Fruit fly (Drosophila melanogaster): ENCODE data around the gene CG9396.

Gene CG9396

dm6 chr3R:9618331-9618730 is 46.9 kb upstream of the CG9396 start (continued):
- TF ChIP-seq danr (GFP tag; IDR thresholded peaks at IDR 0.05) (peak; percentile 67), CG6254 (GFP tag; optimal IDR thresholded peaks at IDR 0.05) (peak; percentile 52), CG12219 (GFP tag; optimal IDR thresholded peaks at IDR 0.05) (peak; percentile 69), CG2116 (GFP tag; optimal IDR thresholded peaks at IDR 0.05) (peak; percentile 6), CG6175 (GFP tag; IDR thresholded peaks at IDR 0.05) (0 out of 3 replicates have a peak, but pooled peaks have one; percentile 61), Eip74EF (GFP tag; optimal IDR thresholded peaks at IDR 0.05) (peak in 1 of 2 experiments; percentile 48), CG3065 (GFP tag; optimal IDR thresholded peaks at IDR 0.05) (no peak), maf-S (GFP tag; optimal IDR thresholded peaks at IDR 0.05) (peak; percentile 60), bbx (GFP tag; IDR thresholded peaks at IDR 0.05; ENCODE audit: partially characterized antibody) (no peak), shn (GFP tag; optimal IDR thresholded peaks at IDR 0.05) (peak; percentile 46)

- TF ChIP-seq CG33557 (GFP tag; optimal IDR thresholded peaks at IDR 0.05) (no peak), CG17912 (GFP tag; optimal IDR thresholded peaks at IDR 0.05) (no peak), prd (optimal IDR thresholded peaks at IDR 0.05) (no peak), prd (GFP tag; IDR thresholded peaks at IDR 0.05) (peak; percentile 79), wor (GFP tag; IDR thresholded peaks at IDR 0.05) (no peak), lov (optimal IDR thresholded peaks at IDR 0.05) (no peak), lov (GFP tag; IDR thresholded peaks at IDR 0.05) (no peak), vnd (GFP tag; IDR thresholded peaks at IDR 0.05; ENCODE audit: partially characterized antibody) (no peak), ttk (GFP tag; IDR thresholded peaks at IDR 0.05) (peak; percentile 59), run (tag; optimal IDR thresholded peaks at IDR 0.05) (peak; percentile 10), CG12155 (GFP tag; optimal IDR thresholded peaks at IDR 0.05) (peak; percentile 22), chif (GFP tag; optimal IDR thresholded peaks at IDR 0.05) (peak in 1 of 2 experiments; percentile 38), CG13287 (GFP tag; IDR thresholded peaks at IDR 0.05; ENCODE audit: partially characterized antibody) (no peak), CG9817 (tag; optimal IDR thresholded peaks at IDR 0.05) (peak; percentile 33), CG11247 (GFP tag; IDR thresholded peaks at IDR 0.05) (0 out of 2 replicates have a peak, but pooled peaks have one; percentile 34), bab2 (GFP tag; optimal IDR thresholded peaks at IDR 0.05) (peak; percentile 65), CG1233 (GFP tag; optimal IDR thresholded peaks at IDR 0.05) (peak; percentile 48), CG17361 (GFP tag; IDR thresholded peaks at IDR 0.05) (peak; percentile 48; the same call in 1 of the 3 replicates), CG12236 (GFP tag; optimal IDR thresholded peaks at IDR 0.05) (peak; percentile 39), gsb-n (tag; optimal IDR thresholded peaks at IDR 0.05) (no peak), Hmx (GFP tag; optimal IDR thresholded peaks at IDR 0.05) (no peak), gt (GFP tag; IDR thresholded peaks at IDR 0.05) (no peak), nerfin-1 (tag; optimal IDR thresholded peaks at IDR 0.05) (peak; percentile 13), Mad (GFP tag; optimal IDR thresholded peaks at IDR 0.05) (peak; percentile 15), Bteb2 (GFP tag; optimal IDR thresholded peaks at IDR 0.05) (peak; percentile 40), CG6813 (GFP tag; optimal IDR thresholded peaks at IDR 0.05) (peak; percentile 61), CoRest (tag; optimal IDR thresholded peaks at IDR 0.05) (peak; percentile 28), Scr (GFP tag; IDR thresholded peaks at IDR 0.05; ENCODE audit: partially characterized antibody) (no peak), mld (GFP tag; IDR thresholded peaks at IDR 0.05; ENCODE audit: partially characterized antibody) (no peak), CG31224 (GFP tag; IDR thresholded peaks at IDR 0.05) (peak; percentile 19; the same call in 1 of the 2 replicates), gem (tag; optimal IDR thresholded peaks at IDR 0.05) (peak; percentile 77), CG18476 (GFP tag; optimal IDR thresholded peaks at IDR 0.05) (peak; percentile 59), vfl (GFP tag; optimal IDR thresholded peaks at IDR 0.05) (no peak), Taf1 (GFP tag; IDR thresholded peaks at IDR 0.05) (no peak), crp (GFP tag; optimal IDR thresholded peaks at IDR 0.05) (no peak), CG3163 (GFP tag; optimal IDR thresholded peaks at IDR 0.05) (no peak), CG17328 (GFP tag; IDR thresholded peaks at IDR 0.05) (peak; percentile 65), NfI (GFP tag; optimal IDR thresholded peaks at IDR 0.05) (peak; percentile 48), CG10147 (GFP tag; optimal IDR thresholded peaks at IDR 0.05) (peak; percentile 65)
These were observed 41.7 kb upstream of the CG9396 start for dm6 chr3R:9613124-9613523.

Measured in whole organism, embryonic.